Fruit fly (Drosophila melanogaster) whole organism, embryonic: ENCODE data around the gene VGlut.

Source experiments
- Ada2b ChIP-seq: fragments of 200-800 bp; sonication (Bioruptor generic); IDR thresholded peaks from 2 replicates; pipeline ENCODE4 v1.3.6; 2022; ENCODE audit warnings: missing biosample characterization, missing genetic modification characterization
- CG10543 ChIP-seq: fragments of 200-800 bp; sonication (Bioruptor generic); optimal IDR thresholded peaks from 3 replicates; lab custom pipeline; 2017; ENCODE audit warnings: missing biosample characterization, mild to moderate bottlenecking, missing genetic modification characterization, moderate library complexity
- CG11723 ChIP-seq: fragments of 200-800 bp; sonication (Bioruptor generic); optimal IDR thresholded peaks from 2 replicates; lab custom pipeline; 2017; ENCODE audit warnings: missing biosample characterization, mild to moderate bottlenecking, missing genetic modification characterization
- CG12769 ChIP-seq: fragments of 200-800 bp; sonication (Bioruptor generic); optimal IDR thresholded peaks from 2 replicates; lab custom pipeline; 2019; ENCODE audit warnings: missing biosample characterization, mild to moderate bottlenecking, missing genetic modification characterization, moderate library complexity
- CG15011 ChIP-seq: fragments of 200-800 bp; sonication (Bioruptor generic); optimal IDR thresholded peaks from 3 replicates; lab custom pipeline; 2018; ENCODE audit warnings: missing biosample characterization, mild to moderate bottlenecking, missing genetic modification characterization
- CG1647 ChIP-seq: fragments of 200-800 bp; sonication (Bioruptor generic); optimal IDR thresholded peaks from 3 replicates; lab custom pipeline; 2016; ENCODE audit warnings: missing biosample characterization, missing genetic modification characterization
- CG16779 ChIP-seq: fragments of 200-800 bp; sonication (Bioruptor generic); IDR thresholded peaks from 2 replicates; pipeline ENCODE4 v1.3.6; 2022; ENCODE audit warnings: missing biosample characterization, missing genetic modification characterization
- CG17361 ChIP-seq: fragments of 200-800 bp; sonication (Bioruptor generic); IDR thresholded peaks from 3 replicates; pipeline ENCODE4 v1.3.6; 2022; ENCODE audit warnings: missing biosample characterization, missing genetic modification characterization
- CG17912 ChIP-seq: fragments of 200-800 bp; sonication (Bioruptor generic); optimal IDR thresholded peaks from 2 replicates; lab custom pipeline; 2018; ENCODE audit warnings: missing biosample characterization, mild to moderate bottlenecking, missing genetic modification characterization
- CG18599 ChIP-seq: fragments of 200-800 bp; sonication (Bioruptor generic); optimal IDR thresholded peaks from 3 replicates; lab custom pipeline; 2017; ENCODE audit warnings: missing biosample characterization, missing genetic modification characterization, mild to moderate bottlenecking, moderate library complexity, missing genetic modification reagents
- CG2129 ChIP-seq: fragments of 200-800 bp; sonication (Bioruptor generic); IDR thresholded peaks from 2 replicates; pipeline ENCODE4 v1.3.6; 2022; ENCODE audit warnings: missing biosample characterization, missing genetic modification characterization; ENCODE audit not compliant: partially characterized antibody
- CG31365 ChIP-seq: fragments of 200-800 bp; sonication (Bioruptor generic); optimal IDR thresholded peaks from 2 replicates; lab custom pipeline; 2018; ENCODE audit warnings: missing biosample characterization, mild to moderate bottlenecking, missing genetic modification characterization
- CG32767 ChIP-seq: fragments of 200-800 bp; sonication (Bioruptor generic); IDR thresholded peaks from 2 replicates; pipeline ENCODE4 v1.3.6; 2022; ENCODE audit warnings: missing biosample characterization, missing genetic modification characterization
- CG5953 ChIP-seq: fragments of 200-800 bp; sonication (Bioruptor generic); IDR thresholded peaks from 2 replicates; pipeline ENCODE4 v1.3.6; 2022; ENCODE audit warnings: missing biosample characterization, missing genetic modification characterization
- CG6254 ChIP-seq: fragments of 200-800 bp; sonication (Bioruptor generic); optimal IDR thresholded peaks from 3 replicates; lab custom pipeline; 2017; ENCODE audit warnings: mild to moderate bottlenecking, missing biosample characterization, missing genetic modification reagents, missing genetic modification characterization
- CG6765 ChIP-seq: fragments of 200-800 bp; sonication (Bioruptor generic); optimal IDR thresholded peaks from 3 replicates; lab custom pipeline; 2017; ENCODE audit warnings: missing biosample characterization, mild to moderate bottlenecking, missing genetic modification characterization
- CG7271 ChIP-seq: fragments of 200-800 bp; sonication (Bioruptor generic); optimal IDR thresholded peaks from 2 replicates; lab custom pipeline; 2018; ENCODE audit warnings: missing biosample characterization, mild to moderate bottlenecking, missing genetic modification characterization, moderate library complexity
- CG8388 ChIP-seq: fragments of 200-800 bp; sonication (Bioruptor generic); optimal IDR thresholded peaks from 2 replicates; lab custom pipeline; 2019; ENCODE audit warnings: missing biosample characterization, mild to moderate bottlenecking, missing genetic modification characterization, moderate library complexity
- CG8478 ChIP-seq: fragments of >200 bp; optimal IDR thresholded peaks from 2 replicates; lab custom pipeline; 2018
- CG8765 ChIP-seq: fragments of 200-800 bp; sonication (Bioruptor generic); IDR thresholded peaks from 2 replicates; pipeline ENCODE4 v1.3.6; 2022; ENCODE audit warnings: missing biosample characterization, missing genetic modification characterization
- CHES-1-like ChIP-seq: fragments of 200-800 bp; sonication (Bioruptor generic); optimal IDR thresholded peaks from 2 replicates; lab custom pipeline; 2016; ENCODE audit warnings: missing biosample characterization, missing genetic modification characterization
- Chrac-16 ChIP-seq: fragments of 200-800 bp; sonication (Bioruptor generic); optimal IDR thresholded peaks from 3 replicates; lab custom pipeline; 2016; ENCODE audit warnings: missing biosample characterization, missing genetic modification characterization
- CoRest ChIP-seq: fragments of 200-800 bp; sonication (Bioruptor generic); optimal IDR thresholded peaks from 3 replicates; lab custom pipeline; 2018; ENCODE audit warnings: missing biosample characterization, mild to moderate bottlenecking, missing genetic modification characterization, moderate library complexity
- E2f1 ChIP-seq: fragments of 200-800 bp; sonication (Bioruptor generic); IDR thresholded peaks from 2 replicates; pipeline ENCODE4 v1.3.6; 2022; ENCODE audit warnings: missing biosample characterization, missing genetic modification characterization
- H2.0 ChIP-seq: fragments of 200-800 bp; sonication (Bioruptor generic); IDR thresholded peaks from 2 replicates; pipeline ENCODE4 v1.3.6; 2022; ENCODE audit warnings: missing biosample characterization, missing genetic modification characterization
- HLHmδ ChIP-seq: fragments of 200-800 bp; sonication (Bioruptor generic); optimal IDR thresholded peaks from 2 replicates; lab custom pipeline; 2018; ENCODE audit warnings: missing biosample characterization, mild to moderate bottlenecking, missing genetic modification characterization, moderate library complexity
- Jarid2 ChIP-seq: fragments of 200-800 bp; sonication (Bioruptor generic); optimal IDR thresholded peaks from 3 replicates; lab custom pipeline; 2017; ENCODE audit warnings: mild to moderate bottlenecking, missing biosample characterization, missing genetic modification reagents, missing genetic modification characterization
- Lpt ChIP-seq: fragments of >200 bp; optimal IDR thresholded peaks from 2 replicates; lab custom pipeline; 2018; ENCODE audit warnings: missing biosample characterization, missing genetic modification characterization
- Mrtf ChIP-seq: fragments of 200-800 bp; sonication (Bioruptor generic); IDR thresholded peaks from 3 replicates; pipeline ENCODE4 v1.3.6; 2022; ENCODE audit warnings: missing biosample characterization, missing genetic modification characterization
- Sox102F ChIP-seq: fragments of 200-800 bp; sonication (Bioruptor generic); optimal IDR thresholded peaks from 2 replicates; lab custom pipeline; 2018; ENCODE audit warnings: missing biosample characterization, mild to moderate bottlenecking, missing genetic modification characterization, moderate library complexity
- Vsx1 ChIP-seq: fragments of 200-800 bp; sonication (Bioruptor generic); optimal IDR thresholded peaks from 2 replicates; lab custom pipeline; 2017; ENCODE audit warnings: missing biosample characterization, mild to moderate bottlenecking, missing genetic modification characterization, missing genetic modification reagents
- br ChIP-seq: fragments of >200 bp; optimal IDR thresholded peaks from 2 replicates; lab custom pipeline; 2017
- chinmo ChIP-seq: fragments of 200-800 bp; sonication (Bioruptor generic); IDR thresholded peaks from 4 replicates; pipeline ENCODE4 v1.3.6; 2022; ENCODE audit warnings: missing biosample characterization, missing genetic modification characterization; ENCODE audit not compliant: partially characterized antibody
- corto ChIP-seq: fragments of 200-800 bp; sonication (Bioruptor generic); optimal IDR thresholded peaks from 2 replicates; lab custom pipeline; 2016; ENCODE audit warnings: missing biosample characterization, mild to moderate bottlenecking, missing genetic modification characterization, moderate library complexity
- dati ChIP-seq: fragments of 200-800 bp; sonication (Bioruptor generic); IDR thresholded peaks from 2 replicates; pipeline ENCODE4 v1.3.6; 2022; ENCODE audit warnings: missing biosample characterization, missing genetic modification characterization
- dmrt99B ChIP-seq: fragments of 200-800 bp; sonication (Bioruptor generic); optimal IDR thresholded peaks from 2 replicates; lab custom pipeline; 2018; ENCODE audit warnings: missing biosample characterization, mild to moderate bottlenecking, missing genetic modification characterization, moderate library complexity
- gfzf ChIP-seq: fragments of 200-800 bp; sonication (Bioruptor generic); optimal IDR thresholded peaks from 2 replicates; lab custom pipeline; 2016; ENCODE audit warnings: missing biosample characterization, mild to moderate bottlenecking, missing genetic modification characterization, moderate library complexity
- h ChIP-seq: fragments of >200 bp; optimal IDR thresholded peaks from 2 replicates; lab custom pipeline; 2017
- her ChIP-seq: fragments of 200-800 bp; sonication (Bioruptor generic); optimal IDR thresholded peaks from 2 replicates; lab custom pipeline; 2016; ENCODE audit warnings: missing biosample characterization, missing genetic modification characterization
- jing ChIP-seq: fragments of 200-800 bp; sonication (Bioruptor generic); optimal IDR thresholded peaks from 2 replicates; lab custom pipeline; 2018; ENCODE audit warnings: missing biosample characterization, mild to moderate bottlenecking, missing genetic modification characterization
- ken ChIP-seq: fragments of 200-800 bp; sonication (Bioruptor generic); IDR thresholded peaks from 3 replicates; pipeline ENCODE4 v1.3.6; 2022; ENCODE audit warnings: missing biosample characterization, missing genetic modification characterization
- knrl ChIP-seq: fragments of 200-800 bp; sonication (Bioruptor generic); IDR thresholded peaks from 3 replicates; pipeline ENCODE4 v1.3.6; 2022; ENCODE audit warnings: missing biosample characterization, missing genetic modification characterization; ENCODE audit not compliant: partially characterized antibody
- lbe ChIP-seq: fragments of 200-800 bp; sonication (Bioruptor generic); optimal IDR thresholded peaks from 2 replicates; lab custom pipeline; 2016; ENCODE audit warnings: missing biosample characterization, mild to moderate bottlenecking, missing genetic modification characterization
- lilli ChIP-seq: fragments of 200-800 bp; sonication (Bioruptor generic); optimal IDR thresholded peaks from 3 replicates; lab custom pipeline; 2016; ENCODE audit warnings: missing biosample characterization, missing genetic modification characterization
- oc ChIP-seq: fragments of 200-800 bp; sonication (Bioruptor generic); optimal IDR thresholded peaks from 2 replicates; lab custom pipeline; 2018; ENCODE audit warnings: missing biosample characterization, mild to moderate bottlenecking, missing genetic modification characterization, moderate library complexity
- odd ChIP-seq: fragments of 200-800 bp; sonication (Bioruptor generic); optimal IDR thresholded peaks from 2 replicates; lab custom pipeline; 2017; ENCODE audit warnings: missing biosample characterization, mild to moderate bottlenecking, missing genetic modification characterization
- onecut ChIP-seq: fragments of 200-800 bp; sonication (Bioruptor generic); IDR thresholded peaks from 2 replicates; pipeline ENCODE4 v1.3.6; 2022; ENCODE audit warnings: missing biosample characterization, missing genetic modification characterization
- tgo ChIP-seq: fragments of 200-800 bp; sonication (Bioruptor generic); IDR thresholded peaks from 3 replicates; pipeline ENCODE4 v1.3.6; 2022; ENCODE audit warnings: missing biosample characterization, missing genetic modification characterization
- toy ChIP-seq: fragments of 200-800 bp; sonication (Bioruptor generic); IDR thresholded peaks from 2 replicates; pipeline ENCODE4 v1.3.6; 2022; ENCODE audit warnings: missing biosample characterization, missing genetic modification characterization
- vnd ChIP-seq: fragments of 200-800 bp; sonication (Bioruptor generic); IDR thresholded peaks from 3 replicates; pipeline ENCODE4 v1.3.6; 2022; ENCODE audit warnings: missing biosample characterization, missing genetic modification characterization; ENCODE audit not compliant: partially characterized antibody
- wdn ChIP-seq: fragments of 200-800 bp; sonication (Bioruptor generic); IDR thresholded peaks from 2 replicates; pipeline ENCODE4 v1.3.6; 2022; ENCODE audit warnings: missing biosample characterization, missing genetic modification characterization

VGlut gene

dm6 chr2L:2420490-2420889 lies 20.4 kb downstream of the VGlut start, which contains the start of gene CG9886 (continued):
- TF ChIP-seq CG7271 (tag; lab: Kevin White, UChicago) (peak; percentile 14), CG8478 (no peak), E2f1 (GFP tag; lab: Robert Waterston, UW) (peak; percentile 43), h (lab: Kevin White, UChicago) (no peak), Vsx1 (GFP tag; lab: Kevin White, UChicago) (peak; percentile 44), CG31365 (no peak), Jarid2 (GFP tag; lab: Kevin White, UChicago) (peak; percentile 40), CHES-1-like (no peak), CG16779 (no peak), chinmo (GFP tag; lab: Robert Waterston, UW) (no peak), br (lab: Kevin White, UChicago) (no peak), Lpt (GFP tag; lab: Kevin White, UChicago) (no peak), wdn (GFP tag; lab: Robert Waterston, UW) (0 out of 2 replicates have a peak, but pooled peaks have one; percentile 27), Mrtf (GFP tag; lab: Robert Waterston, UW) (no peak), her (GFP tag; lab: Kevin White, UChicago) (no peak), knrl (GFP tag; lab: Robert Waterston, UW) (peak; percentile 26; the same call in 1 of the 3 replicates), CG1647 (GFP tag; lab: Kevin White, UChicago) (no peak), CG6765 (GFP tag; lab: Kevin White, UChicago) (peak; percentile 41), CG12769 (no peak), CG17912 (no peak), CG10543 (peak; percentile 3), CG17361 (GFP tag; lab: Robert Waterston, UW) (peak; percentile 82), toy (no peak), lilli (peak; percentile 67), HLHmδ (GFP tag; lab: Kevin White, UChicago) (no peak), gfzf (peak; percentile 60), CoRest (tag; lab: Kevin White, UChicago) (peak; percentile 82), Chrac-16 (GFP tag; lab: Kevin White, UChicago) (peak; percentile 68), ken (GFP tag; lab: Robert Waterston, UW) (no peak; the same call in 2 of the 3 replicates), H2.0 (GFP tag; lab: Robert Waterston, UW) (peak; percentile 41; the same call in 1 of the 2 replicates), tgo (GFP tag; lab: Robert Waterston, UW) (peak; percentile 54; the same call in 1 of the 3 replicates), oc (tag; lab: Kevin White, UChicago) (peak; percentile 59), corto (GFP tag; lab: Kevin White, UChicago) (no peak), CG8388 (GFP tag; lab: Kevin White, UChicago) (peak; percentile 79), odd (peak; percentile 35), CG5953 (GFP tag; lab: Robert Waterston, UW) (0 out of 2 replicates have a peak, but pooled peaks have one; percentile 6), lbe (GFP tag; lab: Kevin White, UChicago) (no peak), Ada2b (GFP tag; lab: Robert Waterston, UW) (peak; percentile 40), onecut (GFP tag; lab: Robert Waterston, UW) (peak; percentile 33; the same call in 1 of the 2 replicates), Sox102F (GFP tag; lab: Kevin White, UChicago) (peak; percentile 76), CG6254 (GFP tag; lab: Kevin White, UChicago) (peak; percentile 10), CG15011 (GFP tag; lab: Kevin White, UChicago) (peak; percentile 6), vnd (GFP tag; lab: Robert Waterston, UW) (no peak), dati (no peak), CG8765 (GFP tag; lab: Robert Waterston, UW) (no peak), CG11723 (GFP tag; lab: Kevin White, UChicago) (no peak), CG2129 (no peak), CG18599 (GFP tag; lab: Kevin White, UChicago) (peak; percentile 71), dmrt99B (peak; percentile 62), CG32767 (GFP tag; lab: Robert Waterston, UW) (peak; percentile 54; the same call in 1 of the 2 replicates), jing (GFP tag; lab: Kevin White, UChicago) (peak; percentile 21)
